Worm (Caenorhabditis elegans): ENCODE results near the gene bgnt-1.3.

- TF ChIP-seq nhr-77 (tag; optimal IDR thresholded peaks at IDR 0.05) = no peak
- TF ChIP-seq elt-2 (tag; optimal IDR thresholded peaks at IDR 0.05) = no peak
Observed at ce11 chrV:16298669-16299068, 42.4 kb upstream of the bgnt-1.3 start, which contains the start of gene srbc-84.
